Worm (Caenorhabditis elegans): ENCODE data around the gene BE10.4.

The BE10.4 gene

ce11 chrIII:12818050-12818738 is 4.9 kb downstream of the BE10.4 start, which contains the start of gene arx-5:
Gene arx-5, minus strand, starts transcription at chrIII:12818100.
- TF ChIP-seq sup-37 (GFP tag; optimal IDR thresholded peaks at IDR 0.05): no peak
- TF ChIP-seq mep-1 (tag; optimal IDR thresholded peaks at IDR 0.05): no peak
- peak; percentile 0 for TF ChIP-seq tbx-2 (tag; optimal IDR thresholded peaks at IDR 0.05)
- no peak for TF ChIP-seq ceh-63 (GFP tag; optimal IDR thresholded peaks at IDR 0.05)
- TF ChIP-seq sox-4 (tag; optimal IDR thresholded peaks at IDR 0.05): no peak
- peak; percentile 40 to 63 for TF ChIP-seq lsy-2 (tag; optimal IDR thresholded peaks at IDR 0.05)
- TF ChIP-seq ets-5 (GFP tag; IDR thresholded peaks at IDR 0.05): no peak
- no peak for TF ChIP-seq fkh-10 (GFP tag; optimal IDR thresholded peaks at IDR 0.05)
- TF ChIP-seq alr-1 (tag; optimal IDR thresholded peaks at IDR 0.05; ENCODE audit: borderline replicate concordance): no peak
- no peak for TF ChIP-seq tlp-1 (tag; optimal IDR thresholded peaks at IDR 0.05)
- TF ChIP-seq ceh-88 (GFP tag; IDR thresholded peaks at IDR 0.05): no peak
- TF ChIP-seq ces-1 (GFP tag; optimal IDR thresholded peaks at IDR 0.05): no peak
- TF ChIP-seq sptf-1 (tag; optimal IDR thresholded peaks at IDR 0.05): no peak
- no peak for TF ChIP-seq snu-23 (GFP tag; optimal IDR thresholded peaks at IDR 0.05)
- TF ChIP-seq elt-3 (tag; optimal IDR thresholded peaks at IDR 0.05): no peak
- no peak for TF ChIP-seq fkh-4 (tag; optimal IDR thresholded peaks at IDR 0.05; ENCODE audit: borderline replicate concordance)
- peak in 1 of 2 experiments; percentile 37 for TF ChIP-seq lin-35 (GFP tag; optimal IDR thresholded peaks at IDR 0.05)
- TF ChIP-seq efl-1 (optimal IDR thresholded peaks at IDR 0.05): peak; percentile 24 to 52
- peak; percentile 38 to 91 for TF ChIP-seq efl-1 (GFP tag; optimal IDR thresholded peaks at IDR 0.05 in 1 of 2)
- TF ChIP-seq nhr-84 (tag; optimal IDR thresholded peaks at IDR 0.05): no peak
- TF ChIP-seq nhr-237 (tag; optimal IDR thresholded peaks at IDR 0.05): no peak
- TF ChIP-seq lin-14 (GFP tag; optimal IDR thresholded peaks at IDR 0.05): no peak
- TF ChIP-seq nhr-77 (tag; optimal IDR thresholded peaks at IDR 0.05): no peak
- TF ChIP-seq hlh-17 (GFP tag; optimal IDR thresholded peaks at IDR 0.05; ENCODE audit: borderline replicate concordance): no peak
- TF ChIP-seq C16A3.4 (tag; optimal IDR thresholded peaks at IDR 0.05): peak; percentile 0
- peak; percentile 15 for TF ChIP-seq F16B12.6 (tag; optimal IDR thresholded peaks at IDR 0.05)
- TF ChIP-seq nhr-47 (tag; optimal IDR thresholded peaks at IDR 0.05): peak; percentile 46
- peak; percentile 2 for TF ChIP-seq lin-15B (tag; optimal IDR thresholded peaks at IDR 0.05)
- TF ChIP-seq zag-1 (tag; optimal IDR thresholded peaks at IDR 0.05): no peak
- no peak for TF ChIP-seq nhr-20 (tag; optimal IDR thresholded peaks at IDR 0.05)
- peak; percentile 8 for TF ChIP-seq blmp-1 (tag; optimal IDR thresholded peaks at IDR 0.05)
- no peak for TF ChIP-seq pag-3 (tag; optimal IDR thresholded peaks at IDR 0.05; ENCODE audit: borderline replicate concordance, insufficient read depth)
- no peak for TF ChIP-seq unc-98 (GFP tag; IDR thresholded peaks at IDR 0.05)
- TF ChIP-seq egl-13 (tag; optimal IDR thresholded peaks at IDR 0.05): no peak
- peak; percentile 10 to 51 (median 47) for TF ChIP-seq dpl-1 (GFP tag; optimal IDR thresholded peaks at IDR 0.05)
- TF ChIP-seq rnt-1 (tag; optimal IDR thresholded peaks at IDR 0.05): peak; percentile 11
- peak; percentile 11 for TF ChIP-seq irx-1 (tag; optimal IDR thresholded peaks at IDR 0.05)
- no peak for TF ChIP-seq isw-1 (GFP tag; IDR thresholded peaks at IDR 0.05)
- peak; percentile 47 for TF ChIP-seq dsc-1 (tag; optimal IDR thresholded peaks at IDR 0.05)
- peak; percentile 54 for TF ChIP-seq nhr-85 (tag)
- TF ChIP-seq unc-130 (tag; optimal IDR thresholded peaks at IDR 0.05): no peak
- no peak for TF ChIP-seq lir-3 (tag; optimal IDR thresholded peaks at IDR 0.05; ENCODE audit: poor library complexity)
- TF ChIP-seq fos-1 (tag; optimal IDR thresholded peaks at IDR 0.05): no peak
- TF ChIP-seq egl-27 (tag; optimal IDR thresholded peaks at IDR 0.05): no peak
- TF ChIP-seq pqm-1 (tag; optimal IDR thresholded peaks at IDR 0.05): no peak
- TF ChIP-seq nhr-71 (tag; optimal IDR thresholded peaks at IDR 0.05): peak; percentile 50
- TF ChIP-seq swsn-7 (tag; optimal IDR thresholded peaks at IDR 0.05): peak; percentile 18
- no peak for TF ChIP-seq jun-1 (tag; optimal IDR thresholded peaks at IDR 0.05)
- no peak for TF ChIP-seq unc-62 (GFP tag; optimal IDR thresholded peaks at IDR 0.05)
- TF ChIP-seq C34B4.2 (tag; optimal IDR thresholded peaks at IDR 0.05): no peak
- peak in 1 of 3 experiments; percentile 30 for TF ChIP-seq ceh-82 (tag; optimal IDR thresholded peaks at IDR 0.05)

All from whole organism, L1 larva.